Worm (Caenorhabditis elegans): Measurements from ENCODE around the gene Y51H4A.8.

- TF ChIP-seq ama-1 (optimal IDR thresholded peaks at IDR 0.05) (no peak), nhr-129 (tag; optimal IDR thresholded peaks at IDR 0.05) (no peak), lin-11 (tag; optimal IDR thresholded peaks at IDR 0.05) (no peak), lsy-2 (tag; optimal IDR thresholded peaks at IDR 0.05) (no peak), snpc-4 (tag; optimal IDR thresholded peaks at IDR 0.05) (no peak), R02D3.7 (tag; optimal IDR thresholded peaks at IDR 0.05) (no peak), nhr-11 (tag; optimal IDR thresholded peaks at IDR 0.05) (no peak), ZK546.5 (tag; optimal IDR thresholded peaks at IDR 0.05) (no peak), ceh-82 (tag; optimal IDR thresholded peaks at IDR 0.05) (no peak), unc-62 (GFP tag; optimal IDR thresholded peaks at IDR 0.05) (no peak)
Observed at ce11 chrIV:16542649-16543048, 35.7 kb downstream of the Y51H4A.8 start, which contains the start of gene uroc-1.

Data from whole organism, L2 larva.